Worm (Caenorhabditis elegans): ENCODE data around the gene dnj-25.
A peak's percentile ranks its signal among the peaks of the same experiment; 100 is the strongest.

Gene dnj-25

DNA sequence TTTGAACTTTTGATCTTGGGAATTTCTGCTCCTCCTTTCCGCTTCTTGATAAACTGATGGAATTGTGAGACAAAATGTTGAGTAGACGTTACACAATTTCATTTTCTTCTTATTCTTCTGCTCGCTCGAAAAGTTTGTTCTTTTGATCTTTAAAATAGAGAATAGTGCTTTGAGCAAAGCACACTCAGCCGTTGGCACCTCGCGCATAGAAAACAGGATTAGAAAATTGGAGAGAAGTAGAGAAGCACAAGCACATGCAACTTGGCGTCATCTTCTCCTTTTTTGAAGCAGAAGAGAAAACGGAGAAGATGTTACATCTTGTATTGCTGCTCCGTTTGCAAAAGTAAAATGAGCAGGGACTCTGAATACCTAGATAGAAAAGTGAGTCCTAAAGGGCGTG is 38.0 kb upstream of the dnj-25 start:
- TF ChIP-seq lsy-2 (tag; optimal IDR thresholded peaks at IDR 0.05), result peak; percentile 24 to 74
- no peak for TF ChIP-seq zfp-2 (tag; optimal IDR thresholded peaks at IDR 0.05)
- no peak for TF ChIP-seq egl-27 (tag; optimal IDR thresholded peaks at IDR 0.05)
- no peak for TF ChIP-seq gei-8 (GFP tag; optimal IDR thresholded peaks at IDR 0.05)
- TF ChIP-seq madf-5 (GFP tag; IDR thresholded peaks at IDR 0.05), result no peak
- no peak for TF ChIP-seq daf-8 (GFP tag; IDR thresholded peaks at IDR 0.05)
- no peak for TF ChIP-seq unc-39 (tag; optimal IDR thresholded peaks at IDR 0.05)
- TF ChIP-seq mxl-3 (GFP tag; optimal IDR thresholded peaks at IDR 0.05), result no peak
- TF ChIP-seq spr-1 (tag; optimal IDR thresholded peaks at IDR 0.05), result no peak
- no peak for TF ChIP-seq tra-1 (GFP tag; IDR thresholded peaks at IDR 0.05)
- no peak for TF ChIP-seq daf-19 (GFP tag; conservative IDR thresholded peaks at IDR 0.05)
- no peak for TF ChIP-seq snpc-1.2 (GFP tag; IDR thresholded peaks at IDR 0.05)
- TF ChIP-seq ceh-44 (GFP tag; IDR thresholded peaks at IDR 0.05), result no peak
- no peak for TF ChIP-seq skn-1 (tag; optimal IDR thresholded peaks at IDR 0.05)
- peak; percentile 43 for TF ChIP-seq hlh-11 (tag; optimal IDR thresholded peaks at IDR 0.05)
- no peak for TF ChIP-seq mes-2 (tag; optimal IDR thresholded peaks at IDR 0.05; ENCODE audit: poor library complexity, severe bottlenecking)
- no peak for TF ChIP-seq lin-1 (GFP tag; IDR thresholded peaks at IDR 0.05)
- TF ChIP-seq T20F7.1 (GFP tag; optimal IDR thresholded peaks at IDR 0.05), result peak; percentile 15
- TF ChIP-seq ama-1 (optimal IDR thresholded peaks at IDR 0.05), result no peak
- TF ChIP-seq ceh-28 (tag; optimal IDR thresholded peaks at IDR 0.05), result no peak
- no peak for TF ChIP-seq pha-4 (GFP tag; IDR thresholded peaks at IDR 0.05)
- no peak for TF ChIP-seq pha-4 (tag; optimal IDR thresholded peaks at IDR 0.05)
- TF ChIP-seq F49E8.2 (tag; optimal IDR thresholded peaks at IDR 0.05; ENCODE audit: borderline replicate concordance), result no peak
- TF ChIP-seq nhr-11 (tag; optimal IDR thresholded peaks at IDR 0.05), result peak; percentile 43
- TF ChIP-seq R02D3.7 (tag; optimal IDR thresholded peaks at IDR 0.05), result no peak
- TF ChIP-seq ceh-62 (tag; optimal IDR thresholded peaks at IDR 0.05), result no peak
- no peak for TF ChIP-seq lir-3 (tag; optimal IDR thresholded peaks at IDR 0.05)
- no peak for TF ChIP-seq ztf-11 (tag; optimal IDR thresholded peaks at IDR 0.05)
- TF ChIP-seq lin-15B (tag; optimal IDR thresholded peaks at IDR 0.05), result no peak
- TF ChIP-seq zag-1 (tag; optimal IDR thresholded peaks at IDR 0.05), result no peak
- no peak for TF ChIP-seq ceh-20 (GFP tag; IDR thresholded peaks at IDR 0.05)
- no peak for TF ChIP-seq fos-1 (tag; optimal IDR thresholded peaks at IDR 0.05)
- no peak for TF ChIP-seq ceh-82 (tag; optimal IDR thresholded peaks at IDR 0.05)
- TF ChIP-seq daf-12 (tag; optimal IDR thresholded peaks at IDR 0.05), result no peak
- TF ChIP-seq T26A8.4 (GFP tag; IDR thresholded peaks at IDR 0.05), result no peak
- TF ChIP-seq duxl-1 (tag; optimal IDR thresholded peaks at IDR 0.05; ENCODE audit: poor library complexity), result peak; percentile 17
- peak; percentile 55; the same call in 1 of the 2 replicates for TF ChIP-seq hmg-1.1 (GFP tag; IDR thresholded peaks at IDR 0.05)
- no peak for TF ChIP-seq nhr-76 (tag; optimal IDR thresholded peaks at IDR 0.05)
- no peak for TF ChIP-seq F26F4.8 (GFP tag; conservative IDR thresholded peaks at IDR 0.05)
- no peak for TF ChIP-seq attf-4 (tag; optimal IDR thresholded peaks at IDR 0.05)
- no peak for TF ChIP-seq nhr-102 (tag; optimal IDR thresholded peaks at IDR 0.05)
- peak in 1 of 2 experiments; percentile 70 for TF ChIP-seq hif-1 (tag; optimal IDR thresholded peaks at IDR 0.05)
- TF ChIP-seq ces-1 (GFP tag; optimal IDR thresholded peaks at IDR 0.05), result peak; percentile 94
- TF ChIP-seq mep-1 (tag; optimal IDR thresholded peaks at IDR 0.05), result peak; percentile 82
- no peak for TF ChIP-seq nhr-6 (tag; optimal IDR thresholded peaks at IDR 0.05)
- no peak for TF ChIP-seq F44E2.7 (GFP tag; IDR thresholded peaks at IDR 0.05)
- TF ChIP-seq zip-11 (GFP tag; IDR thresholded peaks at IDR 0.05), result no peak
- no peak for TF ChIP-seq saeg-2 (GFP tag; IDR thresholded peaks at IDR 0.05)
- peak; percentile 82 for TF ChIP-seq aha-1 (tag)
- TF ChIP-seq Y105C5A.15 (GFP tag; IDR thresholded peaks at IDR 0.05), result no peak
- TF ChIP-seq vab-7 (GFP tag; IDR thresholded peaks at IDR 0.05), result no peak; the same call in 1 of the 2 replicates
- no peak for TF ChIP-seq Y75B8A.6 (GFP tag; IDR thresholded peaks at IDR 0.05)
- no peak for TF ChIP-seq set-16 (GFP tag; IDR thresholded peaks at IDR 0.05)
- TF ChIP-seq tag-97 (GFP tag; IDR thresholded peaks at IDR 0.05), result no peak

Measured in whole organism, L4 larva.